Fruit fly (Drosophila melanogaster): ENCODE data around the gene CG32071.

- TF ChIP-seq CG8478 (optimal IDR thresholded peaks at IDR 0.05): no peak
- TF ChIP-seq pan (optimal IDR thresholded peaks at IDR 0.05): no peak
- no peak for TF ChIP-seq Dll (optimal IDR thresholded peaks at IDR 0.05)
- no peak for TF ChIP-seq usp (GFP tag; optimal IDR thresholded peaks at IDR 0.05)
- TF ChIP-seq psq (optimal IDR thresholded peaks at IDR 0.05): no peak
- no peak for TF ChIP-seq EcR (GFP tag; optimal IDR thresholded peaks at IDR 0.05)
Measured at dm6 chr3L:11053843-11054242, 49.8 kb downstream of the CG32071 start, which contains the start of gene CG7888.

Data from whole organism.